Fruit fly (Drosophila melanogaster) whole organism, embryonic: Measurements from ENCODE around the gene Dad1.
A peak's percentile ranks its signal among the peaks of the same experiment; 100 is the strongest.

Source experiments
- Atf3 ChIP-seq: fragments of 200-800 bp; sonication (Bioruptor generic); optimal IDR thresholded peaks from 3 replicates; lab custom pipeline; 2016; ENCODE audit warnings: missing biosample characterization, missing genetic modification characterization
- Awh ChIP-seq: fragments of 200-800 bp; sonication (Bioruptor generic); IDR thresholded peaks from 2 replicates; pipeline ENCODE4, ENCODE4 v1.3.6; 2022; ENCODE audit warnings: missing biosample characterization, missing genetic modification characterization
- Bgb ChIP-seq: fragments of 200-800 bp; sonication (Bioruptor generic); IDR thresholded peaks from 2 replicates; pipeline ENCODE4 v1.3.6; 2022; ENCODE audit warnings: missing biosample characterization, missing genetic modification characterization; ENCODE audit not compliant: partially characterized antibody
- CG10543 ChIP-seq: fragments of 200-800 bp; sonication (Bioruptor generic); optimal IDR thresholded peaks from 3 replicates; lab custom pipeline; 2017; ENCODE audit warnings: missing biosample characterization, mild to moderate bottlenecking, missing genetic modification characterization, moderate library complexity
- CG1233 ChIP-seq: fragments of 200-800 bp; sonication (Bioruptor generic); optimal IDR thresholded peaks from 4 replicates; lab custom pipeline; 2018; ENCODE audit warnings: missing biosample characterization, mild to moderate bottlenecking, missing genetic modification characterization
- CG12659 ChIP-seq: fragments of 200-800 bp; sonication (Bioruptor generic); optimal IDR thresholded peaks from 3 replicates; lab custom pipeline; 2017; ENCODE audit warnings: mild to moderate bottlenecking, missing biosample characterization, missing genetic modification reagents, missing genetic modification characterization
- CG15011 ChIP-seq: fragments of 200-800 bp; sonication (Bioruptor generic); optimal IDR thresholded peaks from 3 replicates; lab custom pipeline; 2018; ENCODE audit warnings: missing biosample characterization, mild to moderate bottlenecking, missing genetic modification characterization
- CG15073 ChIP-seq: fragments of 200-800 bp; sonication (Bioruptor generic); optimal IDR thresholded peaks from 2 replicates; lab custom pipeline; 2016; ENCODE audit warnings: missing biosample characterization, missing genetic modification characterization
- CG18599 ChIP-seq: fragments of 200-800 bp; sonication (Bioruptor generic); optimal IDR thresholded peaks from 3 replicates; lab custom pipeline; 2017; ENCODE audit warnings: missing biosample characterization, missing genetic modification characterization, mild to moderate bottlenecking, moderate library complexity, missing genetic modification reagents
- CG18764 ChIP-seq: fragments of 200-800 bp; sonication (Bioruptor generic); optimal IDR thresholded peaks from 3 replicates; lab custom pipeline; 2016; ENCODE audit warnings: missing biosample characterization, missing genetic modification characterization
- CG2116 ChIP-seq: fragments of 200-800 bp; sonication (Bioruptor generic); optimal IDR thresholded peaks from 3 replicates; lab custom pipeline; 2018; ENCODE audit warnings: missing biosample characterization, mild to moderate bottlenecking, missing genetic modification characterization
- CG30403 ChIP-seq: fragments of 200-800 bp; sonication (Bioruptor generic); optimal IDR thresholded peaks from 3 replicates; lab custom pipeline; 2016; ENCODE audit warnings: missing biosample characterization, missing genetic modification characterization
- CG3726 ChIP-seq: fragments of 200-800 bp; sonication (Bioruptor generic); IDR thresholded peaks from 3 replicates; pipeline ENCODE4, ENCODE4 v1.3.6; 2022; ENCODE audit warnings: missing biosample characterization, missing genetic modification characterization
- CG42726 ChIP-seq: fragments of 200-800 bp; sonication (Bioruptor generic); IDR thresholded peaks from 2 replicates; pipeline ENCODE4 v1.3.6; 2022; ENCODE audit warnings: missing biosample characterization, missing genetic modification characterization; ENCODE audit not compliant: partially characterized antibody
- CG4404 ChIP-seq: fragments of 200-800 bp; sonication (Bioruptor generic); IDR thresholded peaks from 2 replicates; pipeline ENCODE4 v1.3.6; 2022; ENCODE audit warnings: missing biosample characterization, missing genetic modification characterization
- CG6254 ChIP-seq: fragments of 200-800 bp; sonication (Bioruptor generic); optimal IDR thresholded peaks from 3 replicates; lab custom pipeline; 2017; ENCODE audit warnings: mild to moderate bottlenecking, missing biosample characterization, missing genetic modification reagents, missing genetic modification characterization
- CG6683 ChIP-seq: fragments of 200-800 bp; sonication (Bioruptor generic); optimal IDR thresholded peaks from 2 replicates; lab custom pipeline; 2017; ENCODE audit warnings: missing biosample characterization, mild to moderate bottlenecking, missing genetic modification characterization, missing genetic modification reagents
- CG7357 ChIP-seq: fragments of 200-800 bp; sonication (Bioruptor generic); IDR thresholded peaks from 3 replicates; pipeline ENCODE4 v1.3.6; 2022; ENCODE audit warnings: missing biosample characterization, missing genetic modification characterization
- CG8290 ChIP-seq, 3 experiments: fragments of 200-800 bp; sonication (Bioruptor generic); optimal IDR thresholded peaks; 2 replicates each; lab custom pipeline; 2016 to 2019; ENCODE audit warnings: missing biosample characterization in 3 of 3, missing genetic modification characterization in 3 of 3, mild to moderate bottlenecking in 2 of 3, moderate library complexity in 1 of 3
- CG8388 ChIP-seq: fragments of 200-800 bp; sonication (Bioruptor generic); optimal IDR thresholded peaks from 2 replicates; lab custom pipeline; 2019; ENCODE audit warnings: missing biosample characterization, mild to moderate bottlenecking, missing genetic modification characterization, moderate library complexity
- CG8478 ChIP-seq: fragments of >200 bp; optimal IDR thresholded peaks from 2 replicates; lab custom pipeline; 2018
- CG9817 ChIP-seq: fragments of 200-800 bp; sonication (Bioruptor generic); optimal IDR thresholded peaks from 2 replicates; lab custom pipeline; 2018; ENCODE audit warnings: missing biosample characterization, mild to moderate bottlenecking, missing genetic modification characterization, moderate library complexity
- CG9876 ChIP-seq: fragments of 200-800 bp; sonication (Bioruptor generic); optimal IDR thresholded peaks from 2 replicates; lab custom pipeline; 2016; ENCODE audit warnings: missing biosample characterization, missing genetic modification characterization
- D19B ChIP-seq: fragments of 200-800 bp; sonication (Bioruptor generic); optimal IDR thresholded peaks from 2 replicates; lab custom pipeline; 2017; ENCODE audit warnings: missing biosample characterization, mild to moderate bottlenecking, missing genetic modification characterization
- Dfd ChIP-seq, 2 experiments: fragments of >200 bp; optimal IDR thresholded peaks; 2 replicates each; lab custom pipeline; 2017; ENCODE audit warnings: missing biosample characterization in 2 of 2, missing genetic modification characterization in 2 of 2
- Dip2 ChIP-seq: fragments of 200-800 bp; sonication (Bioruptor generic); IDR thresholded peaks from 2 replicates; pipeline ENCODE4 v1.3.6; 2022; ENCODE audit warnings: missing biosample characterization, missing genetic modification characterization
- Dll ChIP-seq: fragments of 200-800 bp; sonication (Bioruptor generic); IDR thresholded peaks from 4 replicates; pipeline ENCODE4 v1.3.6; 2022; ENCODE audit warnings: missing biosample characterization, missing genetic modification characterization; ENCODE audit not compliant: partially characterized antibody
- H15 ChIP-seq: fragments of 200-800 bp; sonication (Bioruptor generic); IDR thresholded peaks from 3 replicates; pipeline ENCODE4 v1.3.6; 2022; ENCODE audit warnings: missing biosample characterization, missing genetic modification characterization
- Hand ChIP-seq: fragments of 200-800 bp; sonication (Bioruptor generic); optimal IDR thresholded peaks from 2 replicates; lab custom pipeline; 2017; ENCODE audit warnings: mild to moderate bottlenecking, missing biosample characterization, missing genetic modification reagents, missing genetic modification characterization
- Jarid2 ChIP-seq: fragments of 200-800 bp; sonication (Bioruptor generic); optimal IDR thresholded peaks from 3 replicates; lab custom pipeline; 2017; ENCODE audit warnings: mild to moderate bottlenecking, missing biosample characterization, missing genetic modification reagents, missing genetic modification characterization
- Kr ChIP-seq: fragments of 200-800 bp; sonication (Bioruptor generic); optimal IDR thresholded peaks from 2 replicates; lab custom pipeline; 2017; ENCODE audit warnings: missing biosample characterization, mild to moderate bottlenecking, missing genetic modification characterization
- Lim3 ChIP-seq: fragments of 200-800 bp; sonication (Bioruptor generic); IDR thresholded peaks from 2 replicates; pipeline ENCODE4 v1.3.6; 2022; ENCODE audit warnings: missing biosample characterization, missing genetic modification characterization
- Poxn ChIP-seq: fragments of 200-800 bp; sonication (Bioruptor generic); IDR thresholded peaks from 2 replicates; pipeline ENCODE4 v1.3.6; 2022; ENCODE audit warnings: missing biosample characterization, missing genetic modification characterization
- Six4 ChIP-seq: fragments of 200-800 bp; sonication (Bioruptor generic); optimal IDR thresholded peaks from 2 replicates; lab custom pipeline; 2016; ENCODE audit warnings: missing biosample characterization, missing genetic modification characterization
- Sox102F ChIP-seq: fragments of 200-800 bp; sonication (Bioruptor generic); optimal IDR thresholded peaks from 2 replicates; lab custom pipeline; 2018; ENCODE audit warnings: missing biosample characterization, mild to moderate bottlenecking, missing genetic modification characterization, moderate library complexity
- bbx ChIP-seq: fragments of 200-800 bp; sonication (Bioruptor generic); IDR thresholded peaks from 2 replicates; pipeline ENCODE4 v1.3.6; 2022; ENCODE audit warnings: missing biosample characterization, missing genetic modification characterization; ENCODE audit not compliant: partially characterized antibody
- cad ChIP-seq: fragments of >200 bp; optimal IDR thresholded peaks from 2 replicates; lab custom pipeline; 2017; ENCODE audit warnings: missing biosample characterization, missing genetic modification characterization
- chn ChIP-seq: fragments of 200-800 bp; sonication (Bioruptor generic); optimal IDR thresholded peaks from 2 replicates; lab custom pipeline; 2016; ENCODE audit warnings: missing biosample characterization, missing genetic modification characterization
- crol ChIP-seq: fragments of 200-800 bp; sonication (Bioruptor generic); IDR thresholded peaks from 2 replicates; pipeline ENCODE4 v1.3.6; 2022; ENCODE audit warnings: missing biosample characterization, missing genetic modification characterization
- crp ChIP-seq, 2 experiments: fragments of 200-800 bp; sonication (Bioruptor generic); optimal IDR thresholded peaks; 2 replicates in 1 of 2; 3 replicates in 1 of 2; lab custom pipeline; 2017; ENCODE audit warnings: missing biosample characterization in 2 of 2, missing genetic modification characterization in 2 of 2, mild to moderate bottlenecking in 1 of 2, moderate library complexity in 1 of 2
- cwo ChIP-seq: fragments of 200-800 bp; sonication (Bioruptor generic); optimal IDR thresholded peaks from 3 replicates; lab custom pipeline; 2017; ENCODE audit warnings: missing biosample characterization, missing genetic modification characterization, mild to moderate bottlenecking, moderate library complexity, missing genetic modification reagents
- dpn ChIP-seq, 2 experiments: fragments of 200-800 bp; sonication (Bioruptor generic); optimal IDR thresholded peaks; 3 replicates each; lab custom pipeline; 2016; ENCODE audit warnings: missing biosample characterization in 2 of 2, missing genetic modification characterization in 2 of 2
- grau ChIP-seq: fragments of 200-800 bp; optimal IDR thresholded peaks from 3 replicates; lab custom pipeline; 2019; ENCODE audit warnings: missing biosample characterization, mild to moderate bottlenecking, missing genetic modification characterization, moderate library complexity
- gsb-n ChIP-seq: fragments of 200-800 bp; sonication (Bioruptor generic); optimal IDR thresholded peaks from 3 replicates; lab custom pipeline; 2018; ENCODE audit warnings: missing biosample characterization, mild to moderate bottlenecking, missing genetic modification characterization
- luna ChIP-seq: fragments of 200-800 bp; sonication (Bioruptor generic); optimal IDR thresholded peaks from 2 replicates; lab custom pipeline; 2016; ENCODE audit warnings: missing biosample characterization, missing genetic modification characterization
- nom ChIP-seq: fragments of 200-800 bp; sonication (Bioruptor generic); optimal IDR thresholded peaks from 2 replicates; lab custom pipeline; 2017; ENCODE audit warnings: missing biosample characterization, missing genetic modification characterization, mild to moderate bottlenecking, moderate library complexity, missing genetic modification reagents
- stwl ChIP-seq: fragments of 200-800 bp; sonication (Bioruptor generic); optimal IDR thresholded peaks from 3 replicates; lab custom pipeline; 2018; ENCODE audit warnings: missing biosample characterization, mild to moderate bottlenecking, missing genetic modification characterization, moderate library complexity
- tin ChIP-seq: fragments of 200-800 bp; sonication (Bioruptor generic); optimal IDR thresholded peaks from 3 replicates; lab custom pipeline; 2016; ENCODE audit warnings: missing biosample characterization, missing genetic modification characterization
- tup ChIP-seq: fragments of 200-800 bp; sonication (Bioruptor generic); optimal IDR thresholded peaks from 2 replicates; lab custom pipeline; 2016; ENCODE audit warnings: missing biosample characterization, mild to moderate bottlenecking, missing genetic modification characterization, moderate library complexity
- wor ChIP-seq: fragments of 200-800 bp; sonication (Bioruptor generic); IDR thresholded peaks from 2 replicates; pipeline ENCODE4 v1.3.6; 2022; ENCODE audit warnings: missing biosample characterization, missing genetic modification characterization

The Dad1 gene

DNA sequence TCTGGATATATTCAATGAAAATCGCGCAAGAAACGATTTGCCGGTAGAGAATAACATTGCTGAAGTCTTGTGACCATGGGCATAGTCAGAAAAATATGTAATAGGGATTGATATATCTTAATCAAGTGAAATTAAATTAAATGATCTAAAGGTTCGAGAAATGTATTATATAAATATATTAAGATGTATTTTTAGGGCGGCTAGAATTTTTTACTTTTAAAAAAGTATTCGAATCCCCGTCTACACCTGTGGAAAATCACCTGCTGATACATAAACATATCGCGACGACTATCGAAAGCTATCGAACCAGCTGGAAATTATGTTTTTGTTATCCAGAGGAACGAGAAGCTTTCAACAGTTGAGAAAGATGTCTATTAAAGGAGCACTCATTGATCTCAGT lies 7.2 kb downstream of the Dad1 start, which contains the start of the genes CG13390 and CG17294 (continued):
- TF ChIP-seq Hand (GFP tag; lab: Kevin White, UChicago) (peak; percentile 99), Six4 (GFP tag; lab: Kevin White, UChicago) (peak; percentile 99), CG6254 (GFP tag; lab: Kevin White, UChicago) (peak; percentile 97), Kr (GFP tag; lab: Kevin White, UChicago) (peak; percentile 74), Atf3 (GFP tag; lab: Kevin White, UChicago) (peak; percentile 92), CG18764 (GFP tag; lab: Kevin White, UChicago) (peak; percentile 99), D19B (peak; percentile 97), Dfd (GFP tag; optimal IDR thresholded peaks at IDR 0.05; lab: Kevin White, UChicago) (no peak), Dip2 (GFP tag; lab: Robert Waterston, UW) (peak; percentile 79), Awh (GFP tag; lab: Robert Waterston, UW) (peak; percentile 100), gsb-n (peak; percentile 99), CG42726 (peak; percentile 63), Sox102F (GFP tag; lab: Kevin White, UChicago) (peak; percentile 100), stwl (tag; lab: Kevin White, UChicago) (peak; percentile 87), Poxn (GFP tag; lab: Robert Waterston, UW) (peak; percentile 99), CG9817 (peak; percentile 100), tin (GFP tag; lab: Kevin White, UChicago) (peak; percentile 99), bbx (peak; percentile 70), CG2116 (GFP tag; lab: Kevin White, UChicago) (peak; percentile 92), CG8478 (no peak), Lim3 (peak; percentile 98), CG6683 (GFP tag; lab: Kevin White, UChicago) (peak; percentile 99), crol (GFP tag; lab: Robert Waterston, UW) (peak; percentile 92), cwo (GFP tag; lab: Kevin White, UChicago) (peak; percentile 99), wor (peak; percentile 99), CG9876 (GFP tag; lab: Kevin White, UChicago) (peak; percentile 55), tup (GFP tag; lab: Kevin White, UChicago) (peak; percentile 98), CG12659 (GFP tag; lab: Kevin White, UChicago) (peak; percentile 100), cad (GFP tag; lab: Kevin White, UChicago) (no peak), CG4404 (peak; percentile 99), CG3726 (GFP tag; lab: Robert Waterston, UW) (peak; percentile 99), Bgb (GFP tag; lab: Robert Waterston, UW) (peak; percentile 71), CG30403 (peak; percentile 99), nom (GFP tag; lab: Kevin White, UChicago) (peak; percentile 99), Jarid2 (GFP tag; lab: Kevin White, UChicago) (peak; percentile 95), dpn (GFP tag; optimal IDR thresholded peaks at IDR 0.05; lab: Kevin White, UChicago) (peak; percentile 96 to 100), CG10543 (peak; percentile 98), CG18599 (peak; percentile 100), crp (GFP tag; optimal IDR thresholded peaks at IDR 0.05; lab: Kevin White, UChicago) (peak; percentile 52 to 85), CG1233 (GFP tag; lab: Kevin White, UChicago) (peak; percentile 99), CG15073 (GFP tag; lab: Kevin White, UChicago) (peak; percentile 90), CG8290 (GFP tag; optimal IDR thresholded peaks at IDR 0.05; lab: Kevin White, UChicago) (peak; percentile 98), CG8290 (tag; optimal IDR thresholded peaks at IDR 0.05; lab: Kevin White, UChicago) (peak; percentile 96 to 98), CG8388 (GFP tag; lab: Kevin White, UChicago) (peak; percentile 99), grau (tag; lab: Kevin White, UChicago) (peak; percentile 99), luna (GFP tag; lab: Kevin White, UChicago) (peak; percentile 86), chn (GFP tag; lab: Kevin White, UChicago) (peak; percentile 96), H15 (peak; percentile 100), Dll (GFP tag; lab: Robert Waterston, UW) (peak; percentile 86), CG7357 (GFP tag; lab: Robert Waterston, UW) (peak; percentile 98), CG15011 (GFP tag; lab: Kevin White, UChicago) (peak; percentile 99)
